Fruit fly (Drosophila melanogaster) whole organism, embryonic: Measurements from ENCODE around the gene Cul5.

Experiments
- Antp ChIP-seq: fragments of 200-800 bp; sonication (Bioruptor generic); optimal IDR thresholded peaks from 3 replicates; lab custom pipeline; 2016; ENCODE audit warnings: missing biosample characterization, missing genetic modification characterization
- BEAF-32 ChIP-seq: fragments of 200-800 bp; sonication (Bioruptor generic); optimal IDR thresholded peaks from 3 replicates; lab custom pipeline; 2017; ENCODE audit warnings: missing biosample characterization, missing genetic modification characterization, mild to moderate bottlenecking, moderate library complexity, missing genetic modification reagents
- C15 ChIP-seq: fragments of 200-800 bp; sonication (Bioruptor generic); IDR thresholded peaks from 3 replicates; pipeline ENCODE4 v1.3.6; 2022; ENCODE audit warnings: missing biosample characterization, missing genetic modification characterization
- CG10147 ChIP-seq: fragments of 200-800 bp; sonication (Bioruptor generic); optimal IDR thresholded peaks from 2 replicates; lab custom pipeline; 2019; ENCODE audit warnings: missing biosample characterization, mild to moderate bottlenecking, missing genetic modification characterization, moderate library complexity
- CG10209 ChIP-seq: fragments of 200-800 bp; sonication (Bioruptor generic); optimal IDR thresholded peaks from 3 replicates; lab custom pipeline; 2017; ENCODE audit warnings: missing biosample characterization, mild to moderate bottlenecking, missing genetic modification characterization, missing genetic modification reagents
- CG10321 ChIP-seq: fragments of 200-800 bp; sonication (Bioruptor generic); IDR thresholded peaks from 2 replicates; pipeline ENCODE4 v1.3.6; 2022; ENCODE audit warnings: missing biosample characterization, missing genetic modification characterization
- CG10979 ChIP-seq: fragments of 200-800 bp; sonication (Bioruptor generic); optimal IDR thresholded peaks from 2 replicates; lab custom pipeline; 2018; ENCODE audit warnings: missing biosample characterization, mild to moderate bottlenecking, missing genetic modification characterization, moderate library complexity
- CG12071 ChIP-seq: fragments of 200-800 bp; sonication (Bioruptor generic); optimal IDR thresholded peaks from 3 replicates; lab custom pipeline; 2018; ENCODE audit warnings: missing biosample characterization, mild to moderate bottlenecking, missing genetic modification characterization
- CG13424 ChIP-seq: fragments of 200-800 bp; sonication (Bioruptor generic); optimal IDR thresholded peaks from 2 replicates; lab custom pipeline; 2019; ENCODE audit warnings: missing biosample characterization, mild to moderate bottlenecking, missing genetic modification characterization, moderate library complexity
- CG14710 ChIP-seq: fragments of 200-800 bp; sonication (Bioruptor generic); optimal IDR thresholded peaks from 3 replicates; lab custom pipeline; 2019; ENCODE audit warnings: missing biosample characterization, mild to moderate bottlenecking, missing genetic modification characterization, moderate library complexity
- CG15073 ChIP-seq: fragments of 200-800 bp; sonication (Bioruptor generic); optimal IDR thresholded peaks from 2 replicates; lab custom pipeline; 2016; ENCODE audit warnings: missing biosample characterization, missing genetic modification characterization
- CG1529 ChIP-seq: fragments of 200-800 bp; sonication (Bioruptor generic); optimal IDR thresholded peaks from 3 replicates; lab custom pipeline; 2018; ENCODE audit warnings: missing biosample characterization, missing genetic modification characterization
- CG15514 ChIP-seq: fragments of 200-800 bp; sonication (Bioruptor generic); optimal IDR thresholded peaks from 3 replicates; lab custom pipeline; 2017; ENCODE audit warnings: missing biosample characterization, missing genetic modification characterization, mild to moderate bottlenecking, moderate library complexity, missing genetic modification reagents
- CG1602 ChIP-seq: fragments of 200-800 bp; sonication (Bioruptor generic); optimal IDR thresholded peaks from 3 replicates; lab custom pipeline; 2016; ENCODE audit warnings: missing biosample characterization, missing genetic modification characterization
- CG17186 ChIP-seq: fragments of 200-800 bp; sonication (Bioruptor generic); optimal IDR thresholded peaks from 3 replicates; lab custom pipeline; 2017; ENCODE audit warnings: missing biosample characterization, missing genetic modification reagents, missing genetic modification characterization
- CG18619 ChIP-seq: fragments of 200-800 bp; sonication (Bioruptor generic); optimal IDR thresholded peaks from 3 replicates; lab custom pipeline; 2017; ENCODE audit warnings: missing biosample characterization, mild to moderate bottlenecking, missing genetic modification characterization
- CG2875 ChIP-seq: fragments of 200-800 bp; sonication (Bioruptor generic); optimal IDR thresholded peaks from 2 replicates; lab custom pipeline; 2017; ENCODE audit warnings: missing biosample characterization, mild to moderate bottlenecking, missing genetic modification characterization, missing genetic modification reagents
- CG31441 ChIP-seq: fragments of 200-800 bp; sonication (Bioruptor generic); IDR thresholded peaks from 2 replicates; pipeline ENCODE4 v1.3.6; 2022; ENCODE audit warnings: missing biosample characterization, missing genetic modification characterization
- CG3163 ChIP-seq: fragments of 200-800 bp; sonication (Bioruptor generic); optimal IDR thresholded peaks from 3 replicates; lab custom pipeline; 2016; ENCODE audit warnings: missing biosample characterization, missing genetic modification characterization
- CG3281 ChIP-seq: fragments of 200-800 bp; sonication (Bioruptor generic); optimal IDR thresholded peaks from 3 replicates; lab custom pipeline; 2017; ENCODE audit warnings: missing biosample characterization, mild to moderate bottlenecking, missing genetic modification characterization
- CG8388 ChIP-seq: fragments of 200-800 bp; sonication (Bioruptor generic); optimal IDR thresholded peaks from 2 replicates; lab custom pipeline; 2019; ENCODE audit warnings: missing biosample characterization, mild to moderate bottlenecking, missing genetic modification characterization, moderate library complexity
- CG9817 ChIP-seq: fragments of 200-800 bp; sonication (Bioruptor generic); optimal IDR thresholded peaks from 2 replicates; lab custom pipeline; 2018; ENCODE audit warnings: missing biosample characterization, mild to moderate bottlenecking, missing genetic modification characterization, moderate library complexity
- D19B ChIP-seq: fragments of 200-800 bp; sonication (Bioruptor generic); optimal IDR thresholded peaks from 2 replicates; lab custom pipeline; 2017; ENCODE audit warnings: missing biosample characterization, mild to moderate bottlenecking, missing genetic modification characterization
- Deaf1 ChIP-seq: fragments of 200-800 bp; optimal IDR thresholded peaks from 3 replicates; lab custom pipeline; 2019; ENCODE audit warnings: missing biosample characterization, mild to moderate bottlenecking, missing genetic modification characterization, moderate library complexity
- Dll ChIP-seq: fragments of 200-800 bp; sonication (Bioruptor generic); IDR thresholded peaks from 4 replicates; pipeline ENCODE4 v1.3.6; 2022; ENCODE audit warnings: missing biosample characterization, missing genetic modification characterization; ENCODE audit not compliant: partially characterized antibody
- Ets97D ChIP-seq: fragments of 200-800 bp; sonication (Bioruptor generic); optimal IDR thresholded peaks from 3 replicates; lab custom pipeline; 2016; ENCODE audit warnings: missing biosample characterization, missing genetic modification characterization
- Fer3 ChIP-seq: fragments of 200-800 bp; sonication (Bioruptor generic); optimal IDR thresholded peaks from 2 replicates; lab custom pipeline; 2018; ENCODE audit warnings: missing biosample characterization, mild to moderate bottlenecking, missing genetic modification characterization, moderate library complexity
- Gsc ChIP-seq: fragments of 200-800 bp; sonication (Bioruptor generic); IDR thresholded peaks from 2 replicates; pipeline ENCODE4 v1.3.6; 2022; ENCODE audit warnings: missing biosample characterization, missing genetic modification characterization
- Hand ChIP-seq: fragments of 200-800 bp; sonication (Bioruptor generic); optimal IDR thresholded peaks from 2 replicates; lab custom pipeline; 2017; ENCODE audit warnings: mild to moderate bottlenecking, missing biosample characterization, missing genetic modification reagents, missing genetic modification characterization
- Hmr ChIP-seq: fragments of 200-800 bp; sonication (Bioruptor generic); optimal IDR thresholded peaks from 3 replicates; lab custom pipeline; 2017; ENCODE audit warnings: mild to moderate bottlenecking, missing biosample characterization, missing genetic modification reagents, missing genetic modification characterization
- Meics ChIP-seq: fragments of 200-800 bp; sonication (Bioruptor generic); optimal IDR thresholded peaks from 2 replicates; lab custom pipeline; 2017; ENCODE audit warnings: missing biosample characterization, mild to moderate bottlenecking, missing genetic modification characterization
- NfI ChIP-seq: fragments of 200-800 bp; sonication (Bioruptor generic); optimal IDR thresholded peaks from 3 replicates; lab custom pipeline; 2018; ENCODE audit warnings: missing biosample characterization, mild to moderate bottlenecking, missing genetic modification characterization, moderate library complexity
- Pdp1 ChIP-seq, 2 experiments: fragments of 200-800 bp; sonication (Bioruptor generic); optimal IDR thresholded peaks; 3 replicates each; lab custom pipeline; 2016; ENCODE audit warnings: missing biosample characterization in 2 of 2, missing genetic modification characterization in 2 of 2, mild to moderate bottlenecking in 1 of 2, moderate library complexity in 1 of 2
- Sox102F ChIP-seq: fragments of 200-800 bp; sonication (Bioruptor generic); optimal IDR thresholded peaks from 2 replicates; lab custom pipeline; 2018; ENCODE audit warnings: missing biosample characterization, mild to moderate bottlenecking, missing genetic modification characterization, moderate library complexity
- Sry-δ ChIP-seq: fragments of 200-800 bp; sonication (Bioruptor generic); optimal IDR thresholded peaks from 2 replicates; lab custom pipeline; 2016; ENCODE audit warnings: missing biosample characterization, missing genetic modification characterization
- Vsx1 ChIP-seq: fragments of 200-800 bp; sonication (Bioruptor generic); optimal IDR thresholded peaks from 2 replicates; lab custom pipeline; 2017; ENCODE audit warnings: missing biosample characterization, mild to moderate bottlenecking, missing genetic modification characterization, missing genetic modification reagents
- az2 ChIP-seq: fragments of 200-800 bp; sonication (Bioruptor generic); optimal IDR thresholded peaks from 3 replicates; lab custom pipeline; 2016; ENCODE audit warnings: missing biosample characterization, missing genetic modification characterization
- cas ChIP-seq: fragments of 200-800 bp; sonication (Bioruptor generic); IDR thresholded peaks from 2 replicates; pipeline ENCODE4 v1.3.6; 2022; ENCODE audit warnings: missing biosample characterization, missing genetic modification characterization
- cwo ChIP-seq: fragments of 200-800 bp; sonication (Bioruptor generic); optimal IDR thresholded peaks from 3 replicates; lab custom pipeline; 2017; ENCODE audit warnings: missing biosample characterization, missing genetic modification characterization, mild to moderate bottlenecking, moderate library complexity, missing genetic modification reagents
- danr ChIP-seq: fragments of 200-800 bp; sonication (Bioruptor generic); IDR thresholded peaks from 2 replicates; pipeline ENCODE4 v1.3.6; 2022; ENCODE audit warnings: missing biosample characterization, missing genetic modification characterization
- eyg ChIP-seq: fragments of 200-800 bp; sonication (Bioruptor generic); optimal IDR thresholded peaks from 3 replicates; lab custom pipeline; 2016; ENCODE audit warnings: missing biosample characterization, missing genetic modification characterization
- fd64A ChIP-seq: fragments of 200-800 bp; sonication (Bioruptor generic); optimal IDR thresholded peaks from 3 replicates; lab custom pipeline; 2018; ENCODE audit warnings: missing biosample characterization, mild to moderate bottlenecking, missing genetic modification characterization
- her ChIP-seq: fragments of 200-800 bp; sonication (Bioruptor generic); optimal IDR thresholded peaks from 2 replicates; lab custom pipeline; 2016; ENCODE audit warnings: missing biosample characterization, missing genetic modification characterization
- nerfin-1 ChIP-seq: fragments of 200-800 bp; sonication (Bioruptor generic); optimal IDR thresholded peaks from 3 replicates; lab custom pipeline; 2019; ENCODE audit warnings: missing biosample characterization, mild to moderate bottlenecking, missing genetic modification characterization, moderate library complexity
- nmo ChIP-seq: fragments of 200-800 bp; sonication (Bioruptor generic); optimal IDR thresholded peaks from 2 replicates; lab custom pipeline; 2018; ENCODE audit warnings: missing biosample characterization, mild to moderate bottlenecking, missing genetic modification characterization, moderate library complexity
- sna ChIP-seq: fragments of 200-800 bp; sonication (Bioruptor generic); IDR thresholded peaks from 2 replicates; pipeline ENCODE4 v1.3.6; 2022; ENCODE audit warnings: missing biosample characterization, missing genetic modification characterization; ENCODE audit not compliant: partially characterized antibody
- so ChIP-seq: fragments of 200-800 bp; sonication (Bioruptor generic); IDR thresholded peaks from 3 replicates; pipeline ENCODE4 v1.3.6; 2022; ENCODE audit warnings: missing biosample characterization, missing genetic modification characterization
- sob ChIP-seq: fragments of 200-800 bp; sonication (Bioruptor generic); IDR thresholded peaks from 2 replicates; pipeline ENCODE4 v1.3.6; 2022; ENCODE audit warnings: missing biosample characterization, missing genetic modification characterization

The Cul5 gene

dm6 chr3R:29063207-29063920, 589 bp upstream of the Cul5 start (continued):
- TF ChIP-seq Antp (GFP tag; lab: Kevin White, UChicago) (peak; percentile 17), cas (GFP tag; lab: Robert Waterston, UW) (no peak), D19B (GFP tag; lab: Kevin White, UChicago) (peak; percentile 70), Hmr (GFP tag; lab: Kevin White, UChicago) (peak; percentile 75), Ets97D (peak; percentile 86), nmo (GFP tag; lab: Kevin White, UChicago) (peak; percentile 75), eyg (GFP tag; lab: Kevin White, UChicago) (peak; percentile 31), Gsc (GFP tag; lab: Robert Waterston, UW) (no peak), CG10979 (tag; lab: Kevin White, UChicago) (peak; percentile 71), CG3281 (peak; percentile 77), CG10147 (GFP tag; lab: Kevin White, UChicago) (peak; percentile 73), Vsx1 (GFP tag; lab: Kevin White, UChicago) (peak; percentile 8), az2 (GFP tag; lab: Kevin White, UChicago) (peak; percentile 57), nerfin-1 (peak; percentile 59), Dll (no peak), CG14710 (tag; lab: Kevin White, UChicago) (peak; percentile 84), Meics (GFP tag; lab: Kevin White, UChicago) (peak; percentile 77), CG18619 (GFP tag; lab: Kevin White, UChicago) (peak; percentile 77), CG3163 (GFP tag; lab: Kevin White, UChicago) (peak; percentile 24), CG17186 (GFP tag; lab: Kevin White, UChicago) (peak; percentile 3), her (GFP tag; lab: Kevin White, UChicago) (peak; percentile 59), CG8388 (GFP tag; lab: Kevin White, UChicago) (peak; percentile 64), Sry-δ (GFP tag; lab: Kevin White, UChicago) (peak; percentile 94), sna (no peak), Fer3 (tag; lab: Kevin White, UChicago) (peak; percentile 79), CG12071 (GFP tag; lab: Kevin White, UChicago) (no peak), CG1602 (GFP tag; lab: Kevin White, UChicago) (peak; percentile 39), CG13424 (tag; lab: Kevin White, UChicago) (peak; percentile 85), danr (GFP tag; lab: Robert Waterston, UW) (no peak), CG1529 (GFP tag; lab: Kevin White, UChicago) (peak; percentile 45), CG9817 (tag; lab: Kevin White, UChicago) (peak; percentile 85), Pdp1 (GFP tag; optimal IDR thresholded peaks at IDR 0.05; lab: Kevin White, UChicago) (peak; percentile 6 to 55), so (no peak), fd64A (GFP tag; lab: Kevin White, UChicago) (no peak), CG31441 (GFP tag; lab: Robert Waterston, UW) (no peak), Sox102F (GFP tag; lab: Kevin White, UChicago) (peak; percentile 83), sob (no peak), CG2875 (GFP tag; lab: Kevin White, UChicago) (peak; percentile 31), CG10209 (peak; percentile 75), C15 (no peak), cwo (GFP tag; lab: Kevin White, UChicago) (peak; percentile 65), CG15073 (GFP tag; lab: Kevin White, UChicago) (no peak), Deaf1 (tag; lab: Kevin White, UChicago) (peak; percentile 33), CG10321 (GFP tag; lab: Robert Waterston, UW) (no peak), NfI (GFP tag; lab: Kevin White, UChicago) (peak; percentile 78), Hand (GFP tag; lab: Kevin White, UChicago) (peak; percentile 51), BEAF-32 (peak; percentile 97), CG15514 (GFP tag; lab: Kevin White, UChicago) (peak; percentile 30)
